Fruit fly (Drosophila melanogaster): Measurements from ENCODE around the gene SdhAL.

The SdhAL gene

dm6 chr3L:11924657-11925056, at the start of gene SdhAL:
TSS of gene SdhAL (minus strand) at chr3L:11924757.
- TF ChIP-seq psq (optimal IDR thresholded peaks at IDR 0.05) (no peak), insv (optimal IDR thresholded peaks at IDR 0.05) (no peak), h (optimal IDR thresholded peaks at IDR 0.05) (no peak), Sin3A (optimal IDR thresholded peaks at IDR 0.05) (no peak), Myc (optimal IDR thresholded peaks at IDR 0.05) (no peak), ttk (optimal IDR thresholded peaks at IDR 0.05) (no peak)

- no peak for TF ChIP-seq Myc (optimal IDR thresholded peaks at IDR 0.05)
- TF ChIP-seq ttk (optimal IDR thresholded peaks at IDR 0.05), result no peak
- no peak for TF ChIP-seq h (optimal IDR thresholded peaks at IDR 0.05)
- TF ChIP-seq psq (optimal IDR thresholded peaks at IDR 0.05), result no peak
- TF ChIP-seq Sin3A (optimal IDR thresholded peaks at IDR 0.05), result no peak
- TF ChIP-seq insv (optimal IDR thresholded peaks at IDR 0.05), result no peak
Measured at dm6 chr3L:11973690-11974089, 49.1 kb upstream of the SdhAL start, which contains the start of gene CG42397. TSS of gene CG42397 (minus strand) at chr3L:11973790.

dm6 chr3L:11972879-11973278, 48.3 kb upstream of the SdhAL start, which contains the start of gene Muc68E:
TSS of gene Muc68E (minus strand) at chr3L:11972979.
- TF ChIP-seq ttk (optimal IDR thresholded peaks at IDR 0.05), result no peak
- TF ChIP-seq h (optimal IDR thresholded peaks at IDR 0.05), result no peak
- TF ChIP-seq Sin3A (optimal IDR thresholded peaks at IDR 0.05), result no peak
- TF ChIP-seq psq (optimal IDR thresholded peaks at IDR 0.05), result no peak
- TF ChIP-seq Myc (optimal IDR thresholded peaks at IDR 0.05), result no peak
- no peak for TF ChIP-seq insv (optimal IDR thresholded peaks at IDR 0.05)

- no peak for TF ChIP-seq ttk (optimal IDR thresholded peaks at IDR 0.05)
- TF ChIP-seq Myc (optimal IDR thresholded peaks at IDR 0.05), result no peak
- TF ChIP-seq insv (optimal IDR thresholded peaks at IDR 0.05), result no peak
- no peak for TF ChIP-seq Sin3A (optimal IDR thresholded peaks at IDR 0.05)
- no peak for TF ChIP-seq psq (optimal IDR thresholded peaks at IDR 0.05)
- no peak for TF ChIP-seq h (optimal IDR thresholded peaks at IDR 0.05)
Measured at dm6 chr3L:11966104-11966503, 41.5 kb upstream of the SdhAL start, which contains the start of gene prc. TSS of gene prc (minus strand) at chr3L:11966131.

dm6 chr3L:11957669-11958333, 33.2 kb upstream of the SdhAL start, which contains the start of the genes CG11570 and CG43294:
TSS of gene CG11570 (minus strand) at chr3L:11957769.
TSS of gene CG43294 (plus strand) at chr3L:11958283.
- TF ChIP-seq h (optimal IDR thresholded peaks at IDR 0.05) (no peak), psq (optimal IDR thresholded peaks at IDR 0.05) (no peak), Sin3A (optimal IDR thresholded peaks at IDR 0.05) (no peak), ttk (optimal IDR thresholded peaks at IDR 0.05) (no peak), insv (optimal IDR thresholded peaks at IDR 0.05) (no peak), Myc (optimal IDR thresholded peaks at IDR 0.05) (no peak)

dm6 chr3L:11953783-11954182, 29.2 kb upstream of the SdhAL start, which contains the start of gene CG7248:
TSS of gene CG7248 (plus strand) at chr3L:11954083.
- TF ChIP-seq Myc (optimal IDR thresholded peaks at IDR 0.05), result no peak
- no peak for TF ChIP-seq h (optimal IDR thresholded peaks at IDR 0.05)
- no peak for TF ChIP-seq ttk (optimal IDR thresholded peaks at IDR 0.05)
- no peak for TF ChIP-seq insv (optimal IDR thresholded peaks at IDR 0.05)
- TF ChIP-seq Sin3A (optimal IDR thresholded peaks at IDR 0.05), result no peak
- TF ChIP-seq psq (optimal IDR thresholded peaks at IDR 0.05), result no peak

dm6 chr3L:11953217-11953616, 28.7 kb upstream of the SdhAL start, which contains the start of gene obst-G:
TSS of gene obst-G (minus strand) at chr3L:11953317.
- no peak for TF ChIP-seq Sin3A (optimal IDR thresholded peaks at IDR 0.05)
- TF ChIP-seq Myc (optimal IDR thresholded peaks at IDR 0.05), result no peak
- TF ChIP-seq h (optimal IDR thresholded peaks at IDR 0.05), result no peak
- TF ChIP-seq psq (optimal IDR thresholded peaks at IDR 0.05), result no peak
- no peak for TF ChIP-seq ttk (optimal IDR thresholded peaks at IDR 0.05)
- no peak for TF ChIP-seq insv (optimal IDR thresholded peaks at IDR 0.05)

- TF ChIP-seq Myc (optimal IDR thresholded peaks at IDR 0.05) (no peak), Sin3A (optimal IDR thresholded peaks at IDR 0.05) (no peak), insv (optimal IDR thresholded peaks at IDR 0.05) (no peak), h (optimal IDR thresholded peaks at IDR 0.05) (no peak), ttk (optimal IDR thresholded peaks at IDR 0.05) (no peak), psq (optimal IDR thresholded peaks at IDR 0.05) (no peak)
Measured at dm6 chr3L:11949539-11949938, 25.0 kb upstream of the SdhAL start, which contains the start of gene CG17826. TSS of gene CG17826 (plus strand) at chr3L:11949839.

- no peak for TF ChIP-seq h (optimal IDR thresholded peaks at IDR 0.05)
- no peak for TF ChIP-seq Myc (optimal IDR thresholded peaks at IDR 0.05)
- TF ChIP-seq Sin3A (optimal IDR thresholded peaks at IDR 0.05), result no peak
- no peak for TF ChIP-seq ttk (optimal IDR thresholded peaks at IDR 0.05)
- no peak for TF ChIP-seq psq (optimal IDR thresholded peaks at IDR 0.05)
- no peak for TF ChIP-seq insv (optimal IDR thresholded peaks at IDR 0.05)
Measured at dm6 chr3L:11947357-11947756, 22.8 kb upstream of the SdhAL start, which contains the start of gene CG7252. TSS of gene CG7252 (plus strand) at chr3L:11947675.

- TF ChIP-seq psq (optimal IDR thresholded peaks at IDR 0.05), result no peak
- no peak for TF ChIP-seq insv (optimal IDR thresholded peaks at IDR 0.05)
- no peak for TF ChIP-seq h (optimal IDR thresholded peaks at IDR 0.05)
Measured at dm6 chr3L:11944752-11945151, 20.2 kb upstream of the SdhAL start, which contains the start of gene CG5883. TSS of gene CG5883 (minus strand) at chr3L:11944852.

- TF ChIP-seq h (optimal IDR thresholded peaks at IDR 0.05) (no peak), Sin3A (optimal IDR thresholded peaks at IDR 0.05) (no peak), psq (optimal IDR thresholded peaks at IDR 0.05) (no peak), Myc (optimal IDR thresholded peaks at IDR 0.05) (no peak), ttk (optimal IDR thresholded peaks at IDR 0.05) (no peak), insv (optimal IDR thresholded peaks at IDR 0.05) (no peak)
Measured at dm6 chr3L:11941612-11942011, 17.1 kb upstream of the SdhAL start, which contains the start of gene Rpt4R. TSS of gene Rpt4R (plus strand) at chr3L:11941912.

- TF ChIP-seq Myc (optimal IDR thresholded peaks at IDR 0.05) (no peak), ttk (optimal IDR thresholded peaks at IDR 0.05) (no peak), psq (optimal IDR thresholded peaks at IDR 0.05) (no peak)
Measured at dm6 chr3L:11938716-11939115, 14.2 kb upstream of the SdhAL start, which contains the start of gene CG44837. TSS of gene CG44837 (minus strand) at chr3L:11938872.

Data from Kc167 (cell line).